Fruit fly (Drosophila melanogaster): ENCODE data around the gene mre11.

Gene mre11

dm6 chr2L:11323917-11324316, 42.0 kb downstream of the mre11 start (continued):
- TF ChIP-seq run (tag; optimal IDR thresholded peaks at IDR 0.05) (peak; percentile 6), CG18619 (GFP tag; optimal IDR thresholded peaks at IDR 0.05) (peak; percentile 38), NfI (GFP tag; optimal IDR thresholded peaks at IDR 0.05) (peak; percentile 32), hth (optimal IDR thresholded peaks at IDR 0.05) (no peak), CG13894 (tag; optimal IDR thresholded peaks at IDR 0.05) (no peak), pum (GFP tag; optimal IDR thresholded peaks at IDR 0.05) (peak; percentile 34), CG10209 (GFP tag; optimal IDR thresholded peaks at IDR 0.05) (peak; percentile 63), Spps (tag; optimal IDR thresholded peaks at IDR 0.05) (peak; percentile 11), Taf1 (GFP tag; IDR thresholded peaks at IDR 0.05) (0 out of 2 replicates have a peak, but pooled peaks have one; percentile 12), gem (tag; optimal IDR thresholded peaks at IDR 0.05) (peak; percentile 80), CG12769 (tag; optimal IDR thresholded peaks at IDR 0.05) (peak; percentile 65), CG7786 (GFP tag; optimal IDR thresholded peaks at IDR 0.05) (peak; percentile 36), chm (GFP tag; IDR thresholded peaks at IDR 0.05) (peak; percentile 73), corto (GFP tag; optimal IDR thresholded peaks at IDR 0.05) (peak; percentile 79), Sox102F (GFP tag; optimal IDR thresholded peaks at IDR 0.05) (peak; percentile 77), CG13296 (GFP tag; optimal IDR thresholded peaks at IDR 0.05) (no peak), CG5953 (GFP tag; IDR thresholded peaks at IDR 0.05) (0 out of 2 replicates have a peak, but pooled peaks have one; percentile 7), NFAT (GFP tag; IDR thresholded peaks at IDR 0.05) (no peak), Med (GFP tag) (peak; percentile 88), Hey (tag; optimal IDR thresholded peaks at IDR 0.05) (no peak), CG4707 (GFP tag; optimal IDR thresholded peaks at IDR 0.05) (peak; percentile 19), ara (GFP tag; IDR thresholded peaks at IDR 0.05) (peak; percentile 78), grau (tag; optimal IDR thresholded peaks at IDR 0.05) (peak; percentile 55), dpn (GFP tag; optimal IDR thresholded peaks at IDR 0.05) (peak; percentile 19 to 36), usp (GFP tag; optimal IDR thresholded peaks at IDR 0.05) (no peak), CG9817 (tag; optimal IDR thresholded peaks at IDR 0.05) (no peak), tx (GFP tag; optimal IDR thresholded peaks at IDR 0.05) (no peak), Dip2 (GFP tag; IDR thresholded peaks at IDR 0.05) (no peak), Doc3 (GFP tag; IDR thresholded peaks at IDR 0.05; ENCODE audit: partially characterized antibody) (no peak), Ssrp (tag; optimal IDR thresholded peaks at IDR 0.05) (peak; percentile 60), CG6854 (GFP tag; optimal IDR thresholded peaks at IDR 0.05) (no peak), seq (GFP tag; IDR thresholded peaks at IDR 0.05) (peak; percentile 56), maf-S (GFP tag; optimal IDR thresholded peaks at IDR 0.05) (no peak), Deaf1 (tag; optimal IDR thresholded peaks at IDR 0.05) (peak; percentile 8), CG7987 (GFP tag; optimal IDR thresholded peaks at IDR 0.05) (no peak), CG8290 (GFP tag; optimal IDR thresholded peaks at IDR 0.05) (peak; percentile 8), CG8290 (tag; optimal IDR thresholded peaks at IDR 0.05) (peak in 1 of 2 experiments; percentile 62), Gsc (GFP tag; IDR thresholded peaks at IDR 0.05) (0 out of 2 replicates have a peak, but pooled peaks have one; percentile 30), ac (GFP tag; optimal IDR thresholded peaks at IDR 0.05) (peak; percentile 20), klu (GFP tag; IDR thresholded peaks at IDR 0.05) (no peak), B-H1 (GFP tag; IDR thresholded peaks at IDR 0.05) (peak; percentile 36; the same call in 1 of the 3 replicates), CG6791 (GFP tag; IDR thresholded peaks at IDR 0.05; ENCODE audit: partially characterized antibody) (no peak), emc (GFP tag; optimal IDR thresholded peaks at IDR 0.05) (no peak), zf30C (GFP tag; optimal IDR thresholded peaks at IDR 0.05) (no peak), CG2875 (GFP tag; optimal IDR thresholded peaks at IDR 0.05) (peak; percentile 35), CG7271 (tag; optimal IDR thresholded peaks at IDR 0.05) (no peak), CG11247 (GFP tag; IDR thresholded peaks at IDR 0.05) (0 out of 2 replicates have a peak, but pooled peaks have one; percentile 8), CG16815 (GFP tag; optimal IDR thresholded peaks at IDR 0.05) (peak; percentile 21), Oaz (GFP tag; IDR thresholded peaks at IDR 0.05) (no peak; the same call in 1 of the 2 replicates), CG18599 (GFP tag; optimal IDR thresholded peaks at IDR 0.05) (peak; percentile 47), dysf (GFP tag; IDR thresholded peaks at IDR 0.05) (peak; percentile 65; the same call in 2 of the 3 replicates)

Measured in whole organism, embryonic.